Worm (Caenorhabditis elegans) whole organism, mixed stage, embryonic: ENCODE data around the gene cav-1.
"Not testable (repeated sequence)": the region's sequence is repeated elsewhere in the genome, so short reads cannot be mapped to it uniquely, and the experiment has no call there.

Experiments used
- blmp-1 ChIP-seq: fragments of 150-350 bp; optimal IDR thresholded peaks from 2 replicates; lab custom pipeline; 2014; ENCODE audit warnings: missing biosample characterization, missing genetic modification characterization
- elt-3 ChIP-seq: fragments of 150-350 bp; optimal IDR thresholded peaks from 2 replicates; lab custom pipeline; 2014; ENCODE audit warnings: missing biosample characterization, missing genetic modification characterization
- nhr-12 ChIP-seq: fragments of 150-350 bp; optimal IDR thresholded peaks from 2 replicates; lab custom pipeline; 2014; ENCODE audit warnings: missing biosample characterization, missing genetic modification characterization
- nhr-237 ChIP-seq: fragments of 150-350 bp; optimal IDR thresholded peaks from 2 replicates; lab custom pipeline; 2014; ENCODE audit warnings: missing biosample characterization, missing genetic modification characterization
- nhr-28 ChIP-seq: fragments of 150-350 bp; optimal IDR thresholded peaks from 2 replicates; lab custom pipeline; 2014; ENCODE audit warnings: missing biosample characterization, missing genetic modification characterization
- nhr-76 ChIP-seq: sonication (generic microtip); optimal IDR thresholded peaks from 2 replicates; lab custom pipeline; 2017; ENCODE audit warnings: missing biosample characterization, missing genetic modification characterization
- unc-39 ChIP-seq: fragments of 150-350 bp; optimal IDR thresholded peaks from 2 replicates; lab custom pipeline; 2014; ENCODE audit warnings: missing biosample characterization, missing genetic modification characterization
- unc-62 ChIP-seq: fragments of 150-350 bp; optimal IDR thresholded peaks from 2 replicates; lab custom pipeline; 2014; ENCODE audit warnings: missing biosample characterization, missing genetic modification reagents, missing genetic modification characterization
- ztf-11 ChIP-seq: fragments of 150-350 bp; optimal IDR thresholded peaks from 2 replicates; lab custom pipeline; 2014; ENCODE audit warnings: missing biosample characterization, missing genetic modification characterization

ce11 chrIV:9769746-9770145 is 2.6 kb upstream of the cav-1 start, which contains the start of gene msp-78:
- TF ChIP-seq unc-62 (GFP tag; lab: Kevin White, UChicago); unc-39; nhr-12 (tag; lab: Kevin White, UChicago); nhr-237 (tag; lab: Kevin White, UChicago); nhr-76 (tag; lab: Kevin White, UChicago); blmp-1 (tag; lab: Kevin White, UChicago); elt-3 (tag; lab: Kevin White, UChicago); ztf-11 (tag; lab: Kevin White, UChicago); nhr-28 (tag; lab: Kevin White, UChicago): not testable (repeated sequence)
